Fruit fly (Drosophila melanogaster): ENCODE measurements around the gene Pi3K92E.

dm6 chr3R:20604078-20604477, 30.5 kb downstream of the Pi3K92E start:
- TF ChIP-seq CG11617 (GFP tag; optimal IDR thresholded peaks at IDR 0.05), result no peak
- no peak for TF ChIP-seq CG33017 (tag; optimal IDR thresholded peaks at IDR 0.05)
- no peak for TF ChIP-seq CG5204 (GFP tag; optimal IDR thresholded peaks at IDR 0.05)
- TF ChIP-seq Crg-1 (GFP tag; optimal IDR thresholded peaks at IDR 0.05), result no peak
- TF ChIP-seq Hr96 (GFP tag; optimal IDR thresholded peaks at IDR 0.05), result no peak
- TF ChIP-seq bab1 (GFP tag; optimal IDR thresholded peaks at IDR 0.05), result no peak
- no peak for TF ChIP-seq Clk (GFP tag; optimal IDR thresholded peaks at IDR 0.05)
- no peak for TF ChIP-seq CG7101 (tag; optimal IDR thresholded peaks at IDR 0.05)
- no peak for TF ChIP-seq cic (GFP tag; optimal IDR thresholded peaks at IDR 0.05)
- TF ChIP-seq kay (GFP tag; ENCODE audit: borderline replicate concordance), result no peak
- TF ChIP-seq pad (GFP tag; optimal IDR thresholded peaks at IDR 0.05), result no peak
- no peak for TF ChIP-seq ovo (GFP tag; optimal IDR thresholded peaks at IDR 0.05)
- no peak for TF ChIP-seq CG7045 (GFP tag; optimal IDR thresholded peaks at IDR 0.05)
- no peak for TF ChIP-seq Mnt (GFP tag; optimal IDR thresholded peaks at IDR 0.05)
